Worm (Caenorhabditis elegans): Measurements from ENCODE around the gene tag-267.

Gene tag-267

ce11 chrIII:636067-636466 is 4.5 kb upstream of the tag-267 start, which contains the start of gene T19C3.7:
T19C3.7 (minus strand) TSS chrIII:636167.
- TF ChIP-seq nhr-25 (tag; optimal IDR thresholded peaks at IDR 0.05; ENCODE audit: borderline replicate concordance, insufficient read depth) (no peak), tag-97 (GFP tag; IDR thresholded peaks at IDR 0.05) (no peak), nhr-76 (tag; optimal IDR thresholded peaks at IDR 0.05) (no peak), F26F4.8 (GFP tag; conservative IDR thresholded peaks at IDR 0.05) (no peak), ztf-11 (tag; optimal IDR thresholded peaks at IDR 0.05) (no peak), set-16 (GFP tag; IDR thresholded peaks at IDR 0.05) (no peak), F44E2.7 (GFP tag; IDR thresholded peaks at IDR 0.05) (no peak), lir-3 (tag; optimal IDR thresholded peaks at IDR 0.05) (no peak), lim-7 (GFP tag; IDR thresholded peaks at IDR 0.05) (no peak), mep-1 (tag; optimal IDR thresholded peaks at IDR 0.05) (no peak), ceh-32 (tag; optimal IDR thresholded peaks at IDR 0.05; ENCODE audit: poor library complexity) (no peak), nhr-111 (GFP tag; optimal IDR thresholded peaks at IDR 0.05) (no peak), gei-8 (GFP tag; optimal IDR thresholded peaks at IDR 0.05) (no peak)

ce11 chrIII:638319-638718 is 2.3 kb upstream of the tag-267 start, which contains the start of gene sbds-1:
sbds-1 (minus strand) TSS chrIII:638419.
- TF ChIP-seq lin-38 (GFP tag; IDR thresholded peaks at IDR 0.05) (0 out of 2 replicates have a peak, but pooled peaks have one; percentile 7), nhr-237 (tag; optimal IDR thresholded peaks at IDR 0.05) (no peak)

- TF ChIP-seq lin-38 (GFP tag; IDR thresholded peaks at IDR 0.05) (peak; percentile 38), D1046.2 (GFP tag; IDR thresholded peaks at IDR 0.05) (no peak)
Observed at ce11 chrIII:641759-642158, 1.2 kb downstream of the tag-267 start, which contains the start of gene W06E11.1. W06E11.1 (plus strand) TSS chrIII:642059.

- TF ChIP-seq F49E8.2 (tag; optimal IDR thresholded peaks at IDR 0.05; ENCODE audit: borderline replicate concordance) (no peak), unc-62 (GFP tag; optimal IDR thresholded peaks at IDR 0.05 in 1 of 2) (peak in 1 of 2 experiments; percentile 57), unc-62 (tag; optimal IDR thresholded peaks at IDR 0.05) (no peak), set-16 (GFP tag; IDR thresholded peaks at IDR 0.05) (no peak), gei-8 (GFP tag; optimal IDR thresholded peaks at IDR 0.05) (no peak)
Observed at ce11 chrIII:644660-645059, 4.1 kb downstream of the tag-267 start.

ce11 chrIII:646454-646853 is 5.9 kb downstream of the tag-267 start, which contains the start of gene orai-1:
orai-1 (plus strand) TSS chrIII:646754.
- TF ChIP-seq saeg-2 (GFP tag; IDR thresholded peaks at IDR 0.05) (no peak), gei-8 (GFP tag; optimal IDR thresholded peaks at IDR 0.05) (peak; percentile 8), lin-38 (GFP tag; IDR thresholded peaks at IDR 0.05) (peak; percentile 59), nhr-41 (GFP tag; IDR thresholded peaks at IDR 0.05) (no peak), zip-11 (GFP tag; IDR thresholded peaks at IDR 0.05) (no peak), unc-62 (GFP tag; optimal IDR thresholded peaks at IDR 0.05 in 1 of 2) (peak in 1 of 2 experiments; percentile 23), unc-62 (tag; optimal IDR thresholded peaks at IDR 0.05) (no peak), fkh-10 (GFP tag; optimal IDR thresholded peaks at IDR 0.05) (no peak), lin-39 (tag; optimal IDR thresholded peaks at IDR 0.05) (no peak), spr-1 (tag; optimal IDR thresholded peaks at IDR 0.05) (no peak), mdt-29 (GFP tag; IDR thresholded peaks at IDR 0.05) (no peak)

- TF ChIP-seq daf-16 (GFP tag; optimal IDR thresholded peaks at IDR 0.05): peak in 1 of 2 experiments; percentile 21
- TF ChIP-seq daf-16 (tag; optimal IDR thresholded peaks at IDR 0.05): no peak
- TF ChIP-seq rbr-2 (tag; optimal IDR thresholded peaks at IDR 0.05): peak; percentile 8
- TF ChIP-seq hmg-1.1 (GFP tag; IDR thresholded peaks at IDR 0.05): 0 out of 2 replicates have a peak, but pooled peaks have one; percentile 25
- no peak for TF ChIP-seq F44E2.7 (GFP tag; IDR thresholded peaks at IDR 0.05)
- TF ChIP-seq vab-7 (GFP tag; IDR thresholded peaks at IDR 0.05): no peak
- TF ChIP-seq aha-1 (tag): peak; percentile 41
- TF ChIP-seq hlh-11 (tag; optimal IDR thresholded peaks at IDR 0.05): peak; percentile 2
- 0 out of 2 replicates have a peak, but pooled peaks have one; percentile 25 for TF ChIP-seq lin-38 (GFP tag; IDR thresholded peaks at IDR 0.05)
- TF ChIP-seq hif-1 (tag; optimal IDR thresholded peaks at IDR 0.05): peak in 1 of 2 experiments; percentile 35
- TF ChIP-seq daf-12 (tag; optimal IDR thresholded peaks at IDR 0.05): no peak
- TF ChIP-seq pha-4 (GFP tag; IDR thresholded peaks at IDR 0.05): no peak
- peak; percentile 42 for TF ChIP-seq pha-4 (tag; optimal IDR thresholded peaks at IDR 0.05)
- TF ChIP-seq ZK337.2 (GFP tag; IDR thresholded peaks at IDR 0.05): no peak
Observed at ce11 chrIII:647248-647647, 6.7 kb downstream of the tag-267 start.
